Fruit fly (Drosophila melanogaster): ENCODE results near the gene CG18259.

dm6 chrX:18783417-18784123 is at the start of gene CG18259:
- TF ChIP-seq pan (optimal IDR thresholded peaks at IDR 0.05): no peak
- no peak for TF ChIP-seq usp (GFP tag; optimal IDR thresholded peaks at IDR 0.05)
- no peak for TF ChIP-seq EcR (GFP tag; optimal IDR thresholded peaks at IDR 0.05)
- TF ChIP-seq psq (optimal IDR thresholded peaks at IDR 0.05): no peak
- no peak for TF ChIP-seq CG8478 (optimal IDR thresholded peaks at IDR 0.05)
- no peak for TF ChIP-seq Dll (optimal IDR thresholded peaks at IDR 0.05)
